Fruit fly (Drosophila melanogaster) whole organism, embryonic: ENCODE data around the gene Cyp12a5.

Experiments
- ATbp ChIP-seq: fragments of 200-800 bp; sonication (Bioruptor generic); optimal IDR thresholded peaks from 2 replicates; lab custom pipeline; 2017; ENCODE audit warnings: missing biosample characterization, mild to moderate bottlenecking, missing genetic modification characterization, missing genetic modification reagents
- Antp ChIP-seq: fragments of 200-800 bp; sonication (Bioruptor generic); optimal IDR thresholded peaks from 3 replicates; lab custom pipeline; 2016; ENCODE audit warnings: missing biosample characterization, missing genetic modification characterization
- BtbVII ChIP-seq: fragments of 200-800 bp; sonication (Bioruptor generic); optimal IDR thresholded peaks from 3 replicates; lab custom pipeline; 2017; ENCODE audit warnings: missing biosample characterization, mild to moderate bottlenecking, missing genetic modification characterization
- C15 ChIP-seq: fragments of 200-800 bp; sonication (Bioruptor generic); IDR thresholded peaks from 3 replicates; pipeline ENCODE4 v1.3.6; 2022; ENCODE audit warnings: missing biosample characterization, missing genetic modification characterization
- CG10321 ChIP-seq: fragments of 200-800 bp; sonication (Bioruptor generic); IDR thresholded peaks from 2 replicates; pipeline ENCODE4 v1.3.6; 2022; ENCODE audit warnings: missing biosample characterization, missing genetic modification characterization
- CG10431 ChIP-seq: fragments of 200-800 bp; sonication (Bioruptor generic); optimal IDR thresholded peaks from 3 replicates; lab custom pipeline; 2018; ENCODE audit warnings: missing biosample characterization, mild to moderate bottlenecking, missing genetic modification characterization
- CG11085 ChIP-seq: fragments of 200-800 bp; sonication (Bioruptor generic); IDR thresholded peaks from 2 replicates; pipeline ENCODE4 v1.3.6; 2022; ENCODE audit warnings: missing biosample characterization, missing genetic modification characterization
- CG12391 ChIP-seq: fragments of 200-800 bp; sonication (Bioruptor generic); optimal IDR thresholded peaks from 3 replicates; lab custom pipeline; 2018; ENCODE audit warnings: missing biosample characterization, mild to moderate bottlenecking, missing genetic modification characterization, moderate library complexity
- CG14441 ChIP-seq: fragments of 200-800 bp; sonication (Bioruptor generic); IDR thresholded peaks from 2 replicates; pipeline ENCODE4 v1.3.6; 2022; ENCODE audit warnings: missing biosample characterization, missing genetic modification characterization
- CG1602 ChIP-seq: fragments of 200-800 bp; sonication (Bioruptor generic); optimal IDR thresholded peaks from 3 replicates; lab custom pipeline; 2016; ENCODE audit warnings: missing biosample characterization, missing genetic modification characterization
- CG1603 ChIP-seq: fragments of 200-800 bp; sonication (Bioruptor generic); optimal IDR thresholded peaks from 2 replicates; lab custom pipeline; 2019; ENCODE audit warnings: missing biosample characterization, mild to moderate bottlenecking, missing genetic modification characterization, moderate library complexity
- CG17186 ChIP-seq: fragments of 200-800 bp; sonication (Bioruptor generic); optimal IDR thresholded peaks from 3 replicates; lab custom pipeline; 2017; ENCODE audit warnings: missing biosample characterization, missing genetic modification reagents, missing genetic modification characterization
- CG17359 ChIP-seq: fragments of 200-800 bp; sonication (Bioruptor generic); optimal IDR thresholded peaks from 3 replicates; lab custom pipeline; 2018; ENCODE audit warnings: missing biosample characterization, mild to moderate bottlenecking, missing genetic modification characterization, moderate library complexity
- CG32772 ChIP-seq: fragments of 200-800 bp; sonication (Bioruptor generic); IDR thresholded peaks from 2 replicates; pipeline ENCODE4 v1.3.6; 2022; ENCODE audit warnings: missing biosample characterization, missing genetic modification characterization
- CG5953 ChIP-seq: fragments of 200-800 bp; sonication (Bioruptor generic); IDR thresholded peaks from 2 replicates; pipeline ENCODE4 v1.3.6; 2022; ENCODE audit warnings: missing biosample characterization, missing genetic modification characterization
- Dref ChIP-seq: fragments of 200-800 bp; sonication (Bioruptor generic); IDR thresholded peaks from 2 replicates; pipeline ENCODE4 v1.3.6; 2022; ENCODE audit warnings: missing biosample characterization, missing genetic modification characterization
- E2f2 ChIP-seq: fragments of 200-800 bp; sonication (Bioruptor generic); IDR thresholded peaks from 2 replicates; pipeline ENCODE4 v1.3.6; 2022; ENCODE audit warnings: missing biosample characterization, missing genetic modification characterization
- Eip74EF ChIP-seq, 2 experiments: fragments of 200-800 bp in 1 of 2; fragments of >200 bp in 1 of 2; sonication (Bioruptor generic) in 1 of 2; optimal IDR thresholded peaks; 2 replicates each; lab custom pipeline; 2017 to 2019; ENCODE audit warnings: missing biosample characterization in 2 of 2, missing genetic modification characterization in 2 of 2, mild to moderate bottlenecking in 1 of 2, moderate library complexity in 1 of 2
- HLH4C ChIP-seq: fragments of 200-800 bp; sonication (Bioruptor generic); IDR thresholded peaks from 3 replicates; pipeline ENCODE4 v1.3.6; 2022; ENCODE audit warnings: missing biosample characterization, missing genetic modification characterization; ENCODE audit not compliant: partially characterized antibody
- Mes4 ChIP-seq: fragments of 200-800 bp; sonication (Bioruptor generic); optimal IDR thresholded peaks from 2 replicates; lab custom pipeline; 2016; ENCODE audit warnings: missing biosample characterization, missing genetic modification characterization
- Nf-YB ChIP-seq: fragments of 200-800 bp; sonication (Bioruptor generic); optimal IDR thresholded peaks from 3 replicates; lab custom pipeline; 2019; ENCODE audit warnings: missing biosample characterization, mild to moderate bottlenecking, missing genetic modification characterization, moderate library complexity
- chm ChIP-seq: fragments of 200-800 bp; sonication (Bioruptor generic); IDR thresholded peaks from 2 replicates; pipeline ENCODE4 v1.3.6; 2022; ENCODE audit warnings: missing biosample characterization, missing genetic modification characterization
- corto ChIP-seq: fragments of 200-800 bp; sonication (Bioruptor generic); optimal IDR thresholded peaks from 2 replicates; lab custom pipeline; 2016; ENCODE audit warnings: missing biosample characterization, mild to moderate bottlenecking, missing genetic modification characterization, moderate library complexity
- grau ChIP-seq: fragments of 200-800 bp; optimal IDR thresholded peaks from 3 replicates; lab custom pipeline; 2019; ENCODE audit warnings: missing biosample characterization, mild to moderate bottlenecking, missing genetic modification characterization, moderate library complexity
- hb ChIP-seq: fragments of 200-800 bp; sonication (Bioruptor generic); IDR thresholded peaks from 3 replicates; pipeline ENCODE4 v1.3.6; 2022; ENCODE audit warnings: missing biosample characterization, missing genetic modification characterization; ENCODE audit not compliant: partially characterized antibody
- inv ChIP-seq: fragments of 200-800 bp; sonication (Bioruptor generic); IDR thresholded peaks from 2 replicates; pipeline ENCODE4 v1.3.6; 2022; ENCODE audit warnings: missing biosample characterization, missing genetic modification characterization; ENCODE audit not compliant: partially characterized antibody
- mirr ChIP-seq: fragments of 200-800 bp; sonication (Bioruptor generic); optimal IDR thresholded peaks from 3 replicates; lab custom pipeline; 2018; ENCODE audit warnings: missing biosample characterization, mild to moderate bottlenecking, missing genetic modification characterization
- nerfin-2 ChIP-seq: fragments of 200-800 bp; sonication (Bioruptor generic); IDR thresholded peaks from 2 replicates; pipeline ENCODE4 v1.3.6; 2022; ENCODE audit warnings: missing biosample characterization, missing genetic modification characterization; ENCODE audit not compliant: partially characterized antibody
- otp ChIP-seq: fragments of 200-800 bp; sonication (Bioruptor generic); IDR thresholded peaks from 3 replicates; pipeline ENCODE4, ENCODE4 v1.3.6; 2022; ENCODE audit warnings: missing biosample characterization, missing genetic modification characterization
- pan ChIP-seq, 4 experiments: fragments of >200 bp in 3 of 4; fragments of 200-800 bp in 1 of 4; sonication (Bioruptor generic) in 1 of 4; optimal IDR thresholded peaks in 3 of 4; IDR thresholded peaks in 1 of 4; 2 replicates each; pipeline versions ENCODE4 v1.3.6 to Lab custom; 2017 to 2022; ENCODE audit warnings: missing biosample characterization in 2 of 4, missing genetic modification characterization in 2 of 4, mixed read lengths in 1 of 4
- rib ChIP-seq: fragments of 200-800 bp; sonication (Bioruptor generic); IDR thresholded peaks from 2 replicates; pipeline ENCODE4 v1.3.6; 2022; ENCODE audit warnings: missing biosample characterization, missing genetic modification characterization
- salm ChIP-seq: fragments of 200-800 bp; sonication (Bioruptor generic); optimal IDR thresholded peaks from 2 replicates; lab custom pipeline; 2018; ENCODE audit warnings: missing biosample characterization, mild to moderate bottlenecking, missing genetic modification characterization
- scrt ChIP-seq: fragments of 200-800 bp; sonication (Bioruptor generic); optimal IDR thresholded peaks from 2 replicates; lab custom pipeline; 2018; ENCODE audit warnings: missing biosample characterization, mild to moderate bottlenecking, missing genetic modification characterization, moderate library complexity
- sna ChIP-seq: fragments of 200-800 bp; sonication (Bioruptor generic); IDR thresholded peaks from 2 replicates; pipeline ENCODE4 v1.3.6; 2022; ENCODE audit warnings: missing biosample characterization, missing genetic modification characterization; ENCODE audit not compliant: partially characterized antibody
- tna ChIP-seq: fragments of 200-800 bp; sonication (Bioruptor generic); IDR thresholded peaks from 2 replicates; pipeline ENCODE4 v1.3.6; 2022; ENCODE audit warnings: missing biosample characterization, missing genetic modification characterization; ENCODE audit not compliant: partially characterized antibody
- trem ChIP-seq: fragments of 200-800 bp; optimal IDR thresholded peaks from 3 replicates; lab custom pipeline; 2019; ENCODE audit warnings: missing biosample characterization, mild to moderate bottlenecking, missing genetic modification characterization, moderate library complexity
- zen2 ChIP-seq: fragments of 200-800 bp; sonication (Bioruptor generic); IDR thresholded peaks from 3 replicates; pipeline ENCODE4 v1.3.6; 2022; ENCODE audit warnings: missing biosample characterization, missing genetic modification characterization; ENCODE audit not compliant: partially characterized antibody

Gene Cyp12a5

dm6 chr3R:19094039-19094438 is 38.4 kb upstream of the Cyp12a5 start, which contains the start of gene cdi (continued):
- TF ChIP-seq corto (GFP tag; lab: Kevin White, UChicago) (no peak), salm (tag; lab: Kevin White, UChicago) (peak; percentile 15), CG12391 (tag; lab: Kevin White, UChicago) (peak; percentile 19), chm (GFP tag; lab: Robert Waterston, UW) (peak; percentile 89), grau (tag; lab: Kevin White, UChicago) (peak; percentile 27), trem (tag; lab: Kevin White, UChicago) (peak; percentile 24), sna (GFP tag; lab: Robert Waterston, UW) (peak; percentile 62), CG32772 (GFP tag; lab: Robert Waterston, UW) (0 out of 2 replicates have a peak, but pooled peaks have one; percentile 25), CG10321 (GFP tag; lab: Robert Waterston, UW) (no peak), Dref (GFP tag; lab: Robert Waterston, UW) (peak; percentile 84), C15 (no peak), Antp (no peak), CG10431 (GFP tag; lab: Kevin White, UChicago) (peak; percentile 72), BtbVII (GFP tag; lab: Kevin White, UChicago) (no peak), scrt (GFP tag; lab: Kevin White, UChicago) (peak; percentile 3), otp (GFP tag; lab: Robert Waterston, UW) (peak; percentile 63; the same call in 2 of the 3 replicates), pan (optimal IDR thresholded peaks at IDR 0.05; lab: Kevin White, UChicago) (no peak), pan (GFP tag; optimal IDR thresholded peaks at IDR 0.05 in 1 of 2, IDR thresholded peaks at IDR 0.05 in 1 of 2) (peak in 1 of 2 experiments; percentile 43), hb (GFP tag; lab: Robert Waterston, UW) (peak; percentile 61; the same call in 1 of the 3 replicates), CG17186 (GFP tag; lab: Kevin White, UChicago) (no peak), CG1602 (GFP tag; lab: Kevin White, UChicago) (no peak), ATbp (no peak), tna (GFP tag; lab: Robert Waterston, UW) (peak; percentile 50), HLH4C (GFP tag; lab: Robert Waterston, UW) (peak; percentile 68), Nf-YB (GFP tag; lab: Kevin White, UChicago) (no peak), E2f2 (GFP tag; lab: Robert Waterston, UW) (peak; percentile 26; the same call in 1 of the 2 replicates), CG5953 (GFP tag; lab: Robert Waterston, UW) (no peak), nerfin-2 (peak; percentile 57; the same call in 1 of the 2 replicates), rib (GFP tag; lab: Robert Waterston, UW) (peak; percentile 28; the same call in 1 of the 2 replicates), inv (GFP tag; lab: Robert Waterston, UW) (peak; percentile 60), zen2 (GFP tag; lab: Robert Waterston, UW) (peak; percentile 51; the same call in 2 of the 3 replicates), Mes4 (GFP tag; lab: Kevin White, UChicago) (peak; percentile 17), CG14441 (GFP tag; lab: Robert Waterston, UW) (no peak), CG1603 (tag; lab: Kevin White, UChicago) (peak; percentile 38), mirr (peak; percentile 9), Eip74EF (GFP tag; optimal IDR thresholded peaks at IDR 0.05; lab: Kevin White, UChicago) (no peak), CG17359 (tag; lab: Kevin White, UChicago) (no peak), CG11085 (GFP tag; lab: Robert Waterston, UW) (no peak)
